Fruit fly (Drosophila melanogaster) whole organism: ENCODE results near the gene CG2841.

Experiments
- CG8478 ChIP-seq: fragments of >200 bp; optimal IDR thresholded peaks from 2 replicates; lab custom pipeline; 2018; ENCODE audit warnings: inconsistent platforms
- Dll ChIP-seq: fragments of >200 bp; optimal IDR thresholded peaks from 2 replicates; lab custom pipeline; 2017
- EcR ChIP-seq, 2 experiments: fragments of >200 bp; optimal IDR thresholded peaks; 2 replicates each; lab custom pipeline; 2017; ENCODE audit warnings: missing biosample characterization in 2 of 2, missing genetic modification characterization in 2 of 2, missing genetic modification reagents in 2 of 2
- pan ChIP-seq: fragments of >200 bp; optimal IDR thresholded peaks from 2 replicates; lab custom pipeline; 2017
- psq ChIP-seq: fragments of >200 bp; optimal IDR thresholded peaks from 2 replicates; lab custom pipeline; 2017
- usp ChIP-seq: fragments of >200 bp; optimal IDR thresholded peaks from 2 replicates; lab custom pipeline; 2017; ENCODE audit warnings: missing biosample characterization, missing genetic modification characterization, mixed read lengths

DNA sequence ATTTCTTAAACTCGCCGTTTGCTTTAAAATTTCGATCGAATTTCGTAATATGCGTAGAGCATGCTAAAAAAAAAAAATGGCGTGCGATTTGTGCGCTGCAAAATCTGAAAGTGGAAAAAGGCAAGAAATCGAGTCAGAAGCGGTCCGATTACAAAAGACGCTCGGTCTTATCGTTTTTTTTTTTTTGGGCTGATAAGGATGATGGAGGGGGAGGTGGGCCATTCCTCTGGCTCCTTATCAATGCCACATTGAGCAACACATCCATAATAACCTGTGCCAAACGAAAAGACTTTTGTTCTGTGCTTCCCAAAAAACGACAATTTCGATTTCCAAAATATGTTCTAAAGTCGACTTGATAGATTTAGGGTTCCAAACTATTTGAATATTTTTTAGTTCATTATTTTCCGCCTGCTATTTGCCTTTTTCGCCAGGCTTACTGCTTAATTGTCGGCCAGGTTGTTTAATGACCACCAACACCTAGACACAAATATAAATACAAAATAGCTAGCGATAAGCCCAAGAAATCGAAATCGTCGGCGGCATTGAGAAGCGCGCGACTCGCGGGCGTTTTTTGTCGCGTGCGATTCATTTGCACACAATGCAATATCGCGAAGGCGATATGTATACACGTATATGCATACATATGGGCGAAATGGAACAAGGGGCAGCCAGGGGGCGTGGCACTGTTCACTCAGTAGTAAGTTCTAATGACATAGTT is 16.5 kb downstream of the CG2841 start:
- TF ChIP-seq Dll (lab: Kevin White, UChicago), result no peak
- no peak for TF ChIP-seq pan (lab: Kevin White, UChicago)
- no peak for TF ChIP-seq psq (lab: Kevin White, UChicago)
- TF ChIP-seq EcR (GFP tag; optimal IDR thresholded peaks at IDR 0.05; lab: Kevin White, UChicago), result no peak
- TF ChIP-seq usp, result no peak
- no peak for TF ChIP-seq CG8478 (lab: Kevin White, UChicago)
